Fruit fly (Drosophila melanogaster) whole organism, embryonic: ENCODE measurements around the gene nudC.
A peak's percentile ranks its signal among the peaks of the same experiment; 100 is the strongest.

ENCODE experiments used
- BEAF-32 ChIP-seq: fragments of 200-800 bp; sonication (Bioruptor generic); optimal IDR thresholded peaks from 3 replicates; lab custom pipeline; 2017; ENCODE audit warnings: missing biosample characterization, missing genetic modification characterization, mild to moderate bottlenecking, moderate library complexity, missing genetic modification reagents
- C15 ChIP-seq: fragments of 200-800 bp; sonication (Bioruptor generic); IDR thresholded peaks from 3 replicates; pipeline ENCODE4 v1.3.6; 2022; ENCODE audit warnings: missing biosample characterization, missing genetic modification characterization
- CG10321 ChIP-seq: fragments of 200-800 bp; sonication (Bioruptor generic); IDR thresholded peaks from 2 replicates; pipeline ENCODE4 v1.3.6; 2022; ENCODE audit warnings: missing biosample characterization, missing genetic modification characterization
- CG11093 ChIP-seq: fragments of 200-800 bp; sonication (Bioruptor generic); IDR thresholded peaks from 3 replicates; pipeline ENCODE4 v1.3.6; 2022; ENCODE audit warnings: missing biosample characterization, missing genetic modification characterization
- CG12769 ChIP-seq: fragments of 200-800 bp; sonication (Bioruptor generic); optimal IDR thresholded peaks from 2 replicates; lab custom pipeline; 2019; ENCODE audit warnings: missing biosample characterization, mild to moderate bottlenecking, missing genetic modification characterization, moderate library complexity
- CG15269 ChIP-seq: fragments of 200-800 bp; sonication (Bioruptor generic); optimal IDR thresholded peaks from 2 replicates; lab custom pipeline; 2018; ENCODE audit warnings: missing biosample characterization, mild to moderate bottlenecking, missing genetic modification characterization, moderate library complexity
- CG15479 ChIP-seq: fragments of 200-800 bp; sonication (Bioruptor generic); optimal IDR thresholded peaks from 3 replicates; lab custom pipeline; 2019; ENCODE audit warnings: missing biosample characterization, mild to moderate bottlenecking, missing genetic modification characterization, moderate library complexity
- CG16779 ChIP-seq: fragments of 200-800 bp; sonication (Bioruptor generic); IDR thresholded peaks from 2 replicates; pipeline ENCODE4 v1.3.6; 2022; ENCODE audit warnings: missing biosample characterization, missing genetic modification characterization
- CG17385 ChIP-seq: fragments of 200-800 bp; sonication (Bioruptor generic); optimal IDR thresholded peaks from 3 replicates; lab custom pipeline; 2018; ENCODE audit warnings: missing biosample characterization, mild to moderate bottlenecking, missing genetic modification characterization
- CG2889 ChIP-seq: fragments of 200-800 bp; sonication (Bioruptor generic); IDR thresholded peaks from 3 replicates; pipeline ENCODE4 v1.3.6; 2022; ENCODE audit warnings: missing biosample characterization, missing genetic modification characterization
- CG42726 ChIP-seq: fragments of 200-800 bp; sonication (Bioruptor generic); IDR thresholded peaks from 2 replicates; pipeline ENCODE4 v1.3.6; 2022; ENCODE audit warnings: missing biosample characterization, missing genetic modification characterization; ENCODE audit not compliant: partially characterized antibody
- CG4360 ChIP-seq: fragments of 200-800 bp; sonication (Bioruptor generic); IDR thresholded peaks from 2 replicates; pipeline ENCODE4 v1.3.6; 2022; ENCODE audit warnings: missing biosample characterization, missing genetic modification characterization
- CG4617 ChIP-seq: fragments of 200-800 bp; sonication (Bioruptor generic); optimal IDR thresholded peaks from 3 replicates; lab custom pipeline; 2016; ENCODE audit warnings: missing biosample characterization, missing genetic modification characterization, borderline replicate concordance
- CG4854 ChIP-seq: fragments of 200-800 bp; sonication (Bioruptor generic); optimal IDR thresholded peaks from 2 replicates; lab custom pipeline; 2016; ENCODE audit warnings: missing biosample characterization, missing genetic modification characterization, inconsistent platforms
- CG6175 ChIP-seq: fragments of 200-800 bp; sonication (Bioruptor generic); IDR thresholded peaks from 3 replicates; pipeline ENCODE4 v1.3.6; 2022; ENCODE audit warnings: missing biosample characterization, missing genetic modification characterization
- CG6689 ChIP-seq: fragments of 200-800 bp; sonication (Bioruptor generic); IDR thresholded peaks from 2 replicates; pipeline ENCODE4 v1.3.6; 2022; ENCODE audit warnings: missing biosample characterization, missing genetic modification characterization
- CG7357 ChIP-seq: fragments of 200-800 bp; sonication (Bioruptor generic); IDR thresholded peaks from 3 replicates; pipeline ENCODE4 v1.3.6; 2022; ENCODE audit warnings: missing biosample characterization, missing genetic modification characterization
- CG7928 ChIP-seq: fragments of 200-800 bp; sonication (Bioruptor generic); optimal IDR thresholded peaks from 2 replicates; lab custom pipeline; 2017; ENCODE audit warnings: missing biosample characterization, mild to moderate bottlenecking, missing genetic modification characterization
- CG8359 ChIP-seq: fragments of 200-800 bp; sonication (Bioruptor generic); optimal IDR thresholded peaks from 2 replicates; lab custom pipeline; 2017; ENCODE audit warnings: missing biosample characterization, mild to moderate bottlenecking, missing genetic modification characterization, borderline replicate concordance
- CG9876 ChIP-seq: fragments of 200-800 bp; sonication (Bioruptor generic); optimal IDR thresholded peaks from 2 replicates; lab custom pipeline; 2016; ENCODE audit warnings: missing biosample characterization, missing genetic modification characterization
- D19B ChIP-seq: fragments of 200-800 bp; sonication (Bioruptor generic); optimal IDR thresholded peaks from 2 replicates; lab custom pipeline; 2017; ENCODE audit warnings: missing biosample characterization, mild to moderate bottlenecking, missing genetic modification characterization
- Dip3 ChIP-seq: fragments of 200-800 bp; sonication (Bioruptor generic); optimal IDR thresholded peaks from 3 replicates; lab custom pipeline; 2016; ENCODE audit warnings: missing biosample characterization, missing genetic modification characterization
- Dp ChIP-seq: fragments of 200-800 bp; sonication (Bioruptor generic); optimal IDR thresholded peaks from 2 replicates; lab custom pipeline; 2018; ENCODE audit warnings: missing biosample characterization, mild to moderate bottlenecking, missing genetic modification characterization, moderate library complexity
- Eip74EF ChIP-seq, 2 experiments: fragments of 200-800 bp in 1 of 2; fragments of >200 bp in 1 of 2; sonication (Bioruptor generic) in 1 of 2; optimal IDR thresholded peaks; 2 replicates each; lab custom pipeline; 2017 to 2019; ENCODE audit warnings: missing biosample characterization in 2 of 2, missing genetic modification characterization in 2 of 2, mild to moderate bottlenecking in 1 of 2, moderate library complexity in 1 of 2
- Hey ChIP-seq: fragments of 200-800 bp; sonication (Bioruptor generic); optimal IDR thresholded peaks from 3 replicates; lab custom pipeline; 2018; ENCODE audit warnings: missing biosample characterization, mild to moderate bottlenecking, missing genetic modification characterization
- Hr78 ChIP-seq, 2 experiments: fragments of 200-800 bp in 1 of 2; fragments of >200 bp in 1 of 2; sonication (Bioruptor generic) in 1 of 2; optimal IDR thresholded peaks; 2 replicates each; lab custom pipeline; 2017 to 2019; ENCODE audit warnings: missing biosample characterization in 2 of 2, missing genetic modification characterization in 2 of 2, mild to moderate bottlenecking in 1 of 2, moderate library complexity in 1 of 2
- Med ChIP-seq: fragments of 200-800 bp; sonication (Bioruptor generic); peaks from one replicate; lab custom pipeline; 2016; ENCODE audit warnings: missing biosample characterization, missing genetic modification characterization, mild to moderate bottlenecking, inconsistent platforms, moderate library complexity
- Nf-YA ChIP-seq: fragments of 200-800 bp; sonication (Bioruptor generic); IDR thresholded peaks from 2 replicates; pipeline ENCODE4 v1.3.6; 2022; ENCODE audit warnings: missing biosample characterization, missing genetic modification characterization
- Nf-YC ChIP-seq: fragments of 200-800 bp; optimal IDR thresholded peaks from 3 replicates; lab custom pipeline; 2019; ENCODE audit warnings: missing biosample characterization, mild to moderate bottlenecking, missing genetic modification characterization, moderate library complexity
- Optix ChIP-seq: fragments of 200-800 bp; sonication (Bioruptor generic); IDR thresholded peaks from 3 replicates; pipeline ENCODE4 v1.3.6; 2022; ENCODE audit warnings: missing biosample characterization, missing genetic modification characterization
- Ssrp ChIP-seq: fragments of 200-800 bp; sonication (Bioruptor generic); optimal IDR thresholded peaks from 2 replicates; lab custom pipeline; 2018; ENCODE audit warnings: missing biosample characterization, mild to moderate bottlenecking, missing genetic modification characterization, moderate library complexity
- TFAM ChIP-seq: fragments of 200-800 bp; sonication (Bioruptor generic); optimal IDR thresholded peaks from 2 replicates; lab custom pipeline; 2017; ENCODE audit warnings: missing biosample characterization, missing genetic modification characterization, inconsistent platforms
- ara ChIP-seq: fragments of 200-800 bp; sonication (Bioruptor generic); IDR thresholded peaks from 2 replicates; pipeline ENCODE4 v1.3.6; 2022; ENCODE audit warnings: missing biosample characterization, missing genetic modification characterization
- crol ChIP-seq: fragments of 200-800 bp; sonication (Bioruptor generic); IDR thresholded peaks from 2 replicates; pipeline ENCODE4 v1.3.6; 2022; ENCODE audit warnings: missing biosample characterization, missing genetic modification characterization
- dmrt11E ChIP-seq: fragments of 200-800 bp; sonication (Bioruptor generic); optimal IDR thresholded peaks from 3 replicates; lab custom pipeline; 2018; ENCODE audit warnings: missing biosample characterization, mild to moderate bottlenecking, missing genetic modification characterization, moderate library complexity
- gce ChIP-seq: fragments of 200-800 bp; sonication (Bioruptor generic); IDR thresholded peaks from 3 replicates; pipeline ENCODE4 v1.3.6; 2022; ENCODE audit warnings: missing biosample characterization, missing genetic modification characterization
- grn ChIP-seq: fragments of 200-800 bp; sonication (Bioruptor generic); optimal IDR thresholded peaks from 3 replicates; lab custom pipeline; 2017; ENCODE audit warnings: missing biosample characterization, missing genetic modification characterization
- lbe ChIP-seq: fragments of 200-800 bp; sonication (Bioruptor generic); optimal IDR thresholded peaks from 2 replicates; lab custom pipeline; 2016; ENCODE audit warnings: missing biosample characterization, mild to moderate bottlenecking, missing genetic modification characterization
- oc ChIP-seq: fragments of 200-800 bp; sonication (Bioruptor generic); optimal IDR thresholded peaks from 2 replicates; lab custom pipeline; 2018; ENCODE audit warnings: missing biosample characterization, mild to moderate bottlenecking, missing genetic modification characterization, moderate library complexity
- otp ChIP-seq: fragments of 200-800 bp; sonication (Bioruptor generic); IDR thresholded peaks from 3 replicates; pipeline ENCODE4, ENCODE4 v1.3.6; 2022; ENCODE audit warnings: missing biosample characterization, missing genetic modification characterization
- pan ChIP-seq, 4 experiments: fragments of >200 bp in 3 of 4; fragments of 200-800 bp in 1 of 4; sonication (Bioruptor generic) in 1 of 4; optimal IDR thresholded peaks in 3 of 4; IDR thresholded peaks in 1 of 4; 2 replicates each; pipeline versions ENCODE4 v1.3.6 to Lab custom; 2017 to 2022; ENCODE audit warnings: missing biosample characterization in 2 of 4, missing genetic modification characterization in 2 of 4, mixed read lengths in 1 of 4
- prd ChIP-seq, 3 experiments: fragments of >200 bp in 2 of 3; fragments of 200-800 bp in 1 of 3; sonication (Bioruptor generic) in 1 of 3; optimal IDR thresholded peaks in 2 of 3; IDR thresholded peaks in 1 of 3; 2 replicates in 2 of 3; 3 replicates in 1 of 3; pipeline versions ENCODE4 v1.3.6 to Lab custom; 2017 to 2022; ENCODE audit warnings: missing biosample characterization in 1 of 3, missing genetic modification characterization in 1 of 3
- sc ChIP-seq, 3 experiments: fragments of >200 bp in 2 of 3; fragments of 200-800 bp in 1 of 3; sonication (Bioruptor generic) in 1 of 3; optimal IDR thresholded peaks; 2 replicates in 2 of 3; 3 replicates in 1 of 3; lab custom pipeline; 2017; ENCODE audit warnings: mild to moderate bottlenecking in 1 of 3, missing biosample characterization in 1 of 3, missing genetic modification characterization in 1 of 3, missing genetic modification reagents in 1 of 3
- sens ChIP-seq: fragments of 200-800 bp; sonication (Bioruptor generic); peaks from one replicate; lab custom pipeline; 2016; ENCODE audit warnings: missing biosample characterization, missing genetic modification characterization
- sima ChIP-seq: fragments of 200-800 bp; sonication (Bioruptor generic); optimal IDR thresholded peaks from 2 replicates; lab custom pipeline; 2016; ENCODE audit warnings: missing biosample characterization, missing genetic modification characterization
- sr ChIP-seq: fragments of 200-800 bp; sonication (Bioruptor generic); IDR thresholded peaks from 3 replicates; pipeline ENCODE4 v1.3.6; 2022; ENCODE audit warnings: missing biosample characterization, missing genetic modification characterization
- toy ChIP-seq: fragments of 200-800 bp; sonication (Bioruptor generic); IDR thresholded peaks from 2 replicates; pipeline ENCODE4 v1.3.6; 2022; ENCODE audit warnings: missing biosample characterization, missing genetic modification characterization
- usp ChIP-seq: fragments of >200 bp; optimal IDR thresholded peaks from 2 replicates; lab custom pipeline; 2017; ENCODE audit warnings: missing biosample characterization, missing genetic modification characterization
- vfl ChIP-seq: fragments of 200-800 bp; sonication (Bioruptor generic); optimal IDR thresholded peaks from 2 replicates; lab custom pipeline; 2016; ENCODE audit warnings: missing biosample characterization, missing genetic modification characterization
- wdn ChIP-seq: fragments of 200-800 bp; sonication (Bioruptor generic); IDR thresholded peaks from 2 replicates; pipeline ENCODE4 v1.3.6; 2022; ENCODE audit warnings: missing biosample characterization, missing genetic modification characterization

Gene nudC

DNA sequence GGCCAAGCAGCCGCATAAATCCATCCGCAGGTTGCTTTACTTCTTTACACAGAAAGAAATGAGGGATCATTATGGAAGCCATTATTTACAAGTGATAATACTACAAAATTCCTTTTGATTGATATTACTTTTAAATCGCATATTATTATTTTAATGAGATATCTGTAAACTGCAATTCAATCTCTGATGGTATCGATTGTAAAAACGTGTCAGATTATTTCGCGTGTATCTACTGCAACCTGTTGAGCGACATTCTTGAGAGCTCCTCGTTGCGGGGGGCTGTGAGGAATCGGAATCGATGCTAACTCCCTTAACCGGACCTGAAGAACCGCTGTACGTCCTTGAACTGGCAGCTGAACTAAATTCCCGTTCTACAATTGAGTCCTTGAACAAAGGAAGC is 13.3 kb downstream of the nudC start (continued):
- TF ChIP-seq CG15479 (GFP tag; lab: Kevin White, UChicago): no peak
- TF ChIP-seq Ssrp (tag; lab: Kevin White, UChicago): no peak
- no peak for TF ChIP-seq pan (optimal IDR thresholded peaks at IDR 0.05; lab: Kevin White, UChicago)
- TF ChIP-seq pan (GFP tag; optimal IDR thresholded peaks at IDR 0.05 in 1 of 2, IDR thresholded peaks at IDR 0.05 in 1 of 2): no peak
- peak; percentile 55 for TF ChIP-seq sens
- TF ChIP-seq CG17385: no peak
- no peak for TF ChIP-seq usp (GFP tag; lab: Kevin White, UChicago)
- peak; percentile 86 for TF ChIP-seq lbe (GFP tag; lab: Kevin White, UChicago)
- no peak for TF ChIP-seq Optix
- TF ChIP-seq CG42726 (GFP tag; lab: Robert Waterston, UW): no peak
- no peak for TF ChIP-seq Nf-YA
- no peak for TF ChIP-seq CG4854
- TF ChIP-seq vfl: no peak
- TF ChIP-seq C15: no peak
- TF ChIP-seq CG15269: no peak
- no peak for TF ChIP-seq CG9876 (GFP tag; lab: Kevin White, UChicago)
- no peak for TF ChIP-seq wdn (GFP tag; lab: Robert Waterston, UW)
- no peak for TF ChIP-seq D19B (GFP tag; lab: Kevin White, UChicago)
- no peak for TF ChIP-seq CG7928
- TF ChIP-seq gce (GFP tag; lab: Robert Waterston, UW): no peak
- peak; percentile 22 for TF ChIP-seq dmrt11E (tag; lab: Kevin White, UChicago)
- no peak for TF ChIP-seq BEAF-32 (GFP tag; lab: Kevin White, UChicago)
- no peak for TF ChIP-seq CG16779 (GFP tag; lab: Robert Waterston, UW)
- TF ChIP-seq sima (GFP tag; lab: Kevin White, UChicago): no peak
- TF ChIP-seq ara (GFP tag; lab: Robert Waterston, UW): no peak
- no peak for TF ChIP-seq CG11093
- TF ChIP-seq Nf-YC (tag; lab: Kevin White, UChicago): no peak

- TF ChIP-seq prd (optimal IDR thresholded peaks at IDR 0.05; lab: Kevin White, UChicago) (no peak), prd (GFP tag; IDR thresholded peaks at IDR 0.05; lab: Robert Waterston, UW) (no peak), CG12769 (peak; percentile 69), Dip3 (no peak), otp (GFP tag; lab: Robert Waterston, UW) (0 out of 3 replicates have a peak, but pooled peaks have one; percentile 44), dmrt11E (tag; lab: Kevin White, UChicago) (no peak), Med (GFP tag; lab: Kevin White, UChicago) (no peak), CG4617 (GFP tag; lab: Kevin White, UChicago) (no peak), Dp (GFP tag; lab: Kevin White, UChicago) (no peak), D19B (GFP tag; lab: Kevin White, UChicago) (no peak), Eip74EF (GFP tag; optimal IDR thresholded peaks at IDR 0.05; lab: Kevin White, UChicago) (no peak), CG4360 (GFP tag; lab: Robert Waterston, UW) (peak; percentile 80), oc (tag; lab: Kevin White, UChicago) (no peak), usp (GFP tag; lab: Kevin White, UChicago) (no peak), sr (GFP tag; lab: Robert Waterston, UW) (peak; percentile 50; the same call in 1 of the 3 replicates), CG2889 (GFP tag; lab: Robert Waterston, UW) (no peak), Hey (tag; lab: Kevin White, UChicago) (no peak), ara (GFP tag; lab: Robert Waterston, UW) (no peak), CG6175 (GFP tag; lab: Robert Waterston, UW) (peak; percentile 52; the same call in 1 of the 3 replicates), CG7357 (GFP tag; lab: Robert Waterston, UW) (0 out of 3 replicates have a peak, but pooled peaks have one; percentile 10), toy (GFP tag; lab: Robert Waterston, UW) (no peak), Hr78 (GFP tag; optimal IDR thresholded peaks at IDR 0.05; lab: Kevin White, UChicago) (no peak), CG10321 (no peak), sc (optimal IDR thresholded peaks at IDR 0.05; lab: Kevin White, UChicago) (no peak), sc (GFP tag; optimal IDR thresholded peaks at IDR 0.05; lab: Kevin White, UChicago) (no peak), crol (GFP tag; lab: Robert Waterston, UW) (peak; percentile 88), CG8359 (no peak), CG6689 (GFP tag; lab: Robert Waterston, UW) (no peak), grn (GFP tag; lab: Kevin White, UChicago) (no peak), TFAM (GFP tag; lab: Kevin White, UChicago) (no peak)
Observed at dm6 chr3L:16824725-16825124, 19.9 kb downstream of the nudC start.
